Fruit fly (Drosophila melanogaster): ENCODE measurements around the gene CG13712.

The CG13712 gene

dm6 chr3L:4709790-4710189 is at the start of gene CG13712:
Gene CG13712, minus strand, starts transcription at chr3L:4709890.
- TF ChIP-seq noc (tag; optimal IDR thresholded peaks at IDR 0.05): no peak

dm6 chr3L:4757583-4757982 is 47.9 kb upstream of the CG13712 start, which contains the start of gene CG13711:
Gene CG13711, plus strand, starts transcription at chr3L:4757883.
- no peak for TF ChIP-seq noc (tag; optimal IDR thresholded peaks at IDR 0.05)

DNA sequence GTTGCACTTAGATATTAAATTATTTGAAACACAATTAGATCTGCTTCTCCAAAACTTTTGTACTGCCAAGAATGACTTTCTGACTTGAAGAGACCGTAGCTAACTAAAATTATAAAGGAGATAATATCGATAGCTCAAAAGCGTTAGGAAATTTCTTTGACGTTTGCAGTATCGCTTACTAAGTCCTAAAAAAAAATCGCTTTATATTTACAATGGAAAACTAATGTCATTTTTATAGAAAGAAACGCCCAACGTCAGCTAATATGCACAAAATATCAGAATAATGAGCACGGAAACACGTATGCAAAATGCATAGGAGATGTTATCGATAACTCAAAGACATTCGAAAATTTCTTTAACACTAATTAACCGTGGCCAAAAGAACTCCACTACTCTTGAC is 43.9 kb upstream of the CG13712 start, which contains the start of gene CG12493:
TSS of gene CG12493 (minus strand) at position 101 of the 400 bp plus-strand sequence.
- TF ChIP-seq noc (tag; optimal IDR thresholded peaks at IDR 0.05): no peak

DNA sequence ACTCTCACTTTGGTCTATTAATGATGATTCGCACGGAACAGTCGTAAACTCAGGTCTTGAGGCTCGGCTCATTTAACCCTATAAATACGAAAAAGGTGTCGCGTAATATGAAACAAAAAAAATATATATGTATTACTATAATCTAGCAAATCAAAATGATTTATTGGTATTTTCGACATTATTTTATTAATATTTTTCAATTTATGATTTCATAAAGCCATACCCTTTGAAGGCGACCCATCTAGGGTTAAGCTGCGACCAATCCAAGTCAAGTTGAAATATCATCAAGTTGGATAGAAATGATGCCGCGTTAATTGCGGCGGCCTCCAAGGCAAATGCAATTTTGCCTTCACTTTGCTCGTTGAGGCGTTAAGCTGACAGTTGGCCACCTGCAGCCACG is 41.1 kb upstream of the CG13712 start:
- no peak for TF ChIP-seq noc (tag; optimal IDR thresholded peaks at IDR 0.05)

DNA sequence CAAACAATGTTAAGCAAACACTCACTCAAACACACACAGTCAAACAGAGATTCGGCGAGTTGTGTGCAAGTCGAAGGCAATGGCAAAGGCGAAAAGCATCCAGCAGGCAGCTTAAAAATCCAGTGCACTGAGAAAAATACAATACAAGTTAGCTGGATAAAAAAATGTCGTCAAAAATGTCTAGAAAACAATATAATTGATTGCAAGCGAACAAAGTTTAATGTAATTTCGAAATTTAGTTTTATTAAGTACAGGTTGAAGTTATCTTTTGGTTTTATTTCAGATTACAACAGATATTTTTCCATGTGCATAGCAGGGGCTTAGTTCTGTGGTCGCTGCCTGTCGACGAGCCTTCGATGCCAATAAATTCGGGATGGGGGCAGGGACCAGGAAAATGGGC is 39.4 kb upstream of the CG13712 start:
- no peak for TF ChIP-seq noc (tag; optimal IDR thresholded peaks at IDR 0.05)

DNA sequence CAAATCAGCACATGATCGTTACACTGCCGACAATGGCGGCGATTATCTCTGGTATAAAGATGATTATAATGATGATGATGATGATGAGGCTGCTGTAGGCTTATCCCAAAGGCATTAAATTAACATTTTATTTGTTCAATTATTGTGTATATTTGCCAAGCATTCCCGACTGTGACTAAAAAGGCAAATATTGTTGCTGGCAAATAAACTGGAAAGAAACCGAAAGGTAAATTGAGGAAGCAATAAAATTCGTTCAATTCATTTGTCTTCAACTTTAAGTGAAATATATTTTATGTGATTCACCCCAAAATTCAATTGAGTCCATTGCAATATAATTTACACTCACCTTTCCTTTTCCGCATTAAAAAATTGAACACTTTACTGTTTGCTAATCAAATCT is 38.4 kb upstream of the CG13712 start:
- TF ChIP-seq noc (tag; optimal IDR thresholded peaks at IDR 0.05): no peak

- TF ChIP-seq noc (tag; optimal IDR thresholded peaks at IDR 0.05): no peak
These were observed 37.6 kb upstream of the CG13712 start for dm6 chr3L:4747119-4747851.

DNA sequence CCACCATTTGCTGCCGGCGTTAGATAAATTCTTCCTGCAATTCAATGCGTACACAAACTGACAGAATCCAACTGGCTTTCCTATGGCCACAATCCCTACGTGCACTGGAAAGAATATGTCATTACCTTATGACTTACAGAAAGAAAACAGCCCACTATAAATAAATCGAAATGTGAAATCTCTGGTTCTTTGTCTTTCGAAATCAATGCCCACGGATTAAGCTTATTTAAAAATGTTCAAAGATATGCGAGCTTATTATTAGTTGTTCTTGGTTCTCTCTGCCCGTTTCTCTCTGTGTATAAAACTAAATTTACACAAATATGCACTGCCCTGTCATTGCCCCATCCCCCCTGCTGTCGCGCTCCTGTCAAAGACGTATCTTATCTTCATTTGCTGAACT is 35.5 kb upstream of the CG13712 start:
- TF ChIP-seq noc (tag; optimal IDR thresholded peaks at IDR 0.05): no peak

DNA sequence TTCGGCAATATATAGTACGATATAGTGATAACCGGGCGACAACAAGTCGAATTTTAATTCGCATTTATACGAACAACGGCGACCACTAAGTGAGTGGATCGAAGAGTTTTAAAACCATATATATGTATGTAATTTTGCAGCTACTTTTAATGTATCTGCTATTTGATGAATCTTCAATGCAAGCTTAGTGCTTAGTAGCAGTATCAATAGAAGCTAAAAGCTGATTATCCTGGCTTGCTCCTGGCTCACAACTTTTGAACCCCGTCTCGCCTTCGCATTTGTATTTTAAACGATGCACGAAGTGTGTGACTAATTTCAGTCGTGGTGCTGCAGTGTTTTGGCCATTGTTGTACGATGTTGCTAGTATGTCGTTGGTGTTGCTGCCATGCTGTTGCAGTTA is 27.0 kb upstream of the CG13712 start:
- TF ChIP-seq noc (tag; optimal IDR thresholded peaks at IDR 0.05): no peak

dm6 chr3L:4731687-4732086 is 22.0 kb upstream of the CG13712 start:
- no peak for TF ChIP-seq noc (tag; optimal IDR thresholded peaks at IDR 0.05)

dm6 chr3L:4729805-4730204 is 20.1 kb upstream of the CG13712 start:
- no peak for TF ChIP-seq noc (tag; optimal IDR thresholded peaks at IDR 0.05)

dm6 chr3L:4721886-4722285 is 12.2 kb upstream of the CG13712 start:
- TF ChIP-seq noc (tag; optimal IDR thresholded peaks at IDR 0.05): no peak

- TF ChIP-seq noc (tag; optimal IDR thresholded peaks at IDR 0.05): no peak
These were observed 10.9 kb upstream of the CG13712 start for dm6 chr3L:4720510-4721157.

- no peak for TF ChIP-seq noc (tag; optimal IDR thresholded peaks at IDR 0.05)
These were observed 10.1 kb upstream of the CG13712 start for dm6 chr3L:4719743-4720142.

DNA sequence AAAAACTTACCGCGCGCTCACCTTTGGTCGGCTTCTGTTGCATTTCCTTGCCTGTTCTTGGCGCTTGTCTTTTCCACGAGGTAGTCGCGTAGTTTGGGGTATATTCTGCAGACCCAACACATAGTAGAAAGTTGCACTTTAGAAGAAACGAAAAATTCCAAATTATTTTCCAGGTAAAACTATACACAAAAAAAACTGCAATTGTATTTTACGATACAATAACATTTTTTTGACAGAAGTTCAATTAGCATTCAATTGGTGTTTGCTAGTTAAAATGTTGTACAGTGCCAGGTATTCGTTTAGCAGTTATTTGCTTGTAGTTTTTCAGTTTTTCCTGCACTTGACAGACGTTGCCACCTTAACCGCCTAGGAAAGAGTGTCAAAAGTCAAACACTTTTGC is 1.2 kb downstream of the CG13712 start:
- TF ChIP-seq noc (tag; optimal IDR thresholded peaks at IDR 0.05): no peak

- no peak for TF ChIP-seq noc (tag; optimal IDR thresholded peaks at IDR 0.05)
These were observed 1.9 kb downstream of the CG13712 start for dm6 chr3L:4707831-4708230.

DNA sequence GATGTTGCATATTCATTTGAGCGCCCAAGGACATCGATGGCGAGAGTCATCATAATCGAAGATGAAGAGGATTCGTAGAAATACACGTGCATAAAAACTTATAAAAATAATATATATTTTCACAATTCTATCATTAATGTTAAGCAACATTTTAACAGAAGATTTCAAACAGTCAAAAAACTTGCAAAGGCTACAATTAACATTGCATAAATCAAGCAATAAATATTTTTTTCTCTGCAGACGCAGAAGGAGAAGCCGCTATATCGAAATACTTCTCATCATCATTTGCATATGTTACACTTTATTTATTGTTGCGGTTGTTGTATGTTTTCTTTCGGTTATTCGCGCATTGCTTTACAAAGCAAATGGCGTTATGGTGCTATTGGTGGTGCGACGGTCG is 7.7 kb downstream of the CG13712 start:
- no peak for TF ChIP-seq noc (tag; optimal IDR thresholded peaks at IDR 0.05)
